Worm (Caenorhabditis elegans) whole organism, mixed stage, embryonic: ENCODE data around the gene mks-5.

Experiments
- ceh-43 ChIP-seq: fragments of 200-800 bp; sonication (Bioruptor generic); optimal IDR thresholded peaks from 2 replicates; lab custom pipeline; 2018; ENCODE audit warnings: mild to moderate bottlenecking, missing genetic modification characterization, moderate library complexity, missing compliant biosample characterization
- nhr-12 ChIP-seq: fragments of 150-350 bp; optimal IDR thresholded peaks from 2 replicates; lab custom pipeline; 2014; ENCODE audit warnings: missing biosample characterization, missing genetic modification characterization
- pha-4 ChIP-seq: fragments of 150-350 bp; optimal IDR thresholded peaks from 2 replicates; lab custom pipeline; 2018; ENCODE audit warnings: missing biosample characterization, missing genetic modification reagents, missing genetic modification characterization
- snpc-4 ChIP-seq: fragments of 150-350 bp; optimal IDR thresholded peaks from 2 replicates; lab custom pipeline; 2014; ENCODE audit warnings: missing biosample characterization, missing genetic modification characterization
- unc-39 ChIP-seq: fragments of 150-350 bp; optimal IDR thresholded peaks from 2 replicates; lab custom pipeline; 2014; ENCODE audit warnings: missing biosample characterization, missing genetic modification characterization

- no peak for TF ChIP-seq ceh-43 (GFP tag; lab: Kevin White, UChicago)
- TF ChIP-seq nhr-12, result no peak
- no peak for TF ChIP-seq unc-39 (tag; lab: Kevin White, UChicago)
- no peak for TF ChIP-seq pha-4 (tag; lab: Kevin White, UChicago)
- no peak for TF ChIP-seq snpc-4 (tag; lab: Kevin White, UChicago)
These were observed 33.7 kb downstream of the mks-5 start for ce11 chrII:10753694-10754093.
